Worm (Caenorhabditis elegans): ENCODE results near the gene F56D5.3.

Gene F56D5.3

DNA sequence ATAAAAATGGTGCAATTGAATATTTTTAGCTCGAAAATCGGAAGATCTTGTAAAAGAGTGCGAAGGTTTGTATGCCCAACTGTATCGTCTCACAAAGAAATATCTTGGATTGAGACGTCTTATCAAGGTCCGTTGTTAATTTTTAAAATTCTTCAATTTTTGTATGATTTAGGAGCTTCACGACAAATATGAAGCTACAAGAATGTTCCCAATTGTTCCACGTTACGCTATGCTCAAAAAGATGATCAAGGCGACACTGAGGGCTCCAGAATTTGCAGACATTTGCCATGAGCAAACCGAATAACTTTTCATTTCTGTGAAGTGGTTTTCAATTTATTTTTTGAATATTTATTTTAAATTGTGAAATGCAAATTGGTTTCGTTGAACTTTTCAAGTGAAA lies 41.4 kb downstream of the F56D5.3 start (continued):
- TF ChIP-seq T20F7.1 (GFP tag; optimal IDR thresholded peaks at IDR 0.05) (peak; percentile 69), madf-9 (GFP tag; conservative IDR thresholded peaks at IDR 0.05) (no peak; the same call in 1 of the 2 replicates), unc-62 (GFP tag; optimal IDR thresholded peaks at IDR 0.05 in 1 of 2) (peak in 1 of 2 experiments; percentile 96), unc-62 (tag; optimal IDR thresholded peaks at IDR 0.05) (no peak), Y48G9A.11 (GFP tag; IDR thresholded peaks at IDR 0.05) (0 out of 2 replicates have a peak, but pooled peaks have one; percentile 63), zfp-3 (GFP tag; conservative IDR thresholded peaks at IDR 0.05) (peak; percentile 96)

ce11 chrIV:9440880-9441336 lies 43.5 kb downstream of the F56D5.3 start, which contains the start of gene idh-1:
Gene idh-1, minus strand, starts transcription at chrIV:9441107.
- TF ChIP-seq ceh-44 (GFP tag; IDR thresholded peaks at IDR 0.05): no peak
- no peak for TF ChIP-seq ZK546.5 (tag; optimal IDR thresholded peaks at IDR 0.05)
- TF ChIP-seq egl-27 (tag; optimal IDR thresholded peaks at IDR 0.05): no peak
- no peak for TF ChIP-seq R02D3.7 (tag; optimal IDR thresholded peaks at IDR 0.05)
- TF ChIP-seq pqm-1 (tag; optimal IDR thresholded peaks at IDR 0.05): no peak
- no peak for TF ChIP-seq lin-39 (tag; optimal IDR thresholded peaks at IDR 0.05)
- peak; percentile 46; the same call in 1 of the 2 replicates for TF ChIP-seq snpc-1.2 (GFP tag; IDR thresholded peaks at IDR 0.05)
- no peak for TF ChIP-seq dmd-8 (GFP tag; IDR thresholded peaks at IDR 0.05)
- peak; percentile 57 for TF ChIP-seq lin-38 (GFP tag; IDR thresholded peaks at IDR 0.05)
- no peak for TF ChIP-seq zag-1 (tag; optimal IDR thresholded peaks at IDR 0.05)
- TF ChIP-seq F44E2.7 (GFP tag; IDR thresholded peaks at IDR 0.05): no peak
- TF ChIP-seq zfp-3 (GFP tag; conservative IDR thresholded peaks at IDR 0.05): no peak
- no peak for TF ChIP-seq ces-1 (GFP tag; optimal IDR thresholded peaks at IDR 0.05)
- TF ChIP-seq saeg-2 (GFP tag; IDR thresholded peaks at IDR 0.05): no peak
- no peak for TF ChIP-seq ztf-7 (tag; optimal IDR thresholded peaks at IDR 0.05)
- no peak for TF ChIP-seq D1046.2 (GFP tag; IDR thresholded peaks at IDR 0.05)
- no peak for TF ChIP-seq daf-8 (GFP tag; IDR thresholded peaks at IDR 0.05)
- peak; percentile 36; the same call in 1 of the 2 replicates for TF ChIP-seq lin-29 (GFP tag; IDR thresholded peaks at IDR 0.05)
- TF ChIP-seq unc-39 (tag; optimal IDR thresholded peaks at IDR 0.05): no peak
- TF ChIP-seq mes-2 (tag; optimal IDR thresholded peaks at IDR 0.05; ENCODE audit: poor library complexity, severe bottlenecking): no peak
- no peak for TF ChIP-seq mxl-2 (GFP tag; conservative IDR thresholded peaks at IDR 0.05)
- no peak for TF ChIP-seq daf-16 (GFP tag; optimal IDR thresholded peaks at IDR 0.05)
- TF ChIP-seq daf-16 (tag; optimal IDR thresholded peaks at IDR 0.05): peak; percentile 8
- TF ChIP-seq ZK337.2 (GFP tag; IDR thresholded peaks at IDR 0.05): no peak
- no peak for TF ChIP-seq Y48G9A.11 (GFP tag; IDR thresholded peaks at IDR 0.05)
- no peak for TF ChIP-seq ceh-62 (tag; optimal IDR thresholded peaks at IDR 0.05)
- TF ChIP-seq hif-1 (tag; optimal IDR thresholded peaks at IDR 0.05): peak in 1 of 2 experiments; percentile 20
- TF ChIP-seq arid-1 (GFP tag; conservative IDR thresholded peaks at IDR 0.05): no peak
- TF ChIP-seq zfp-2 (tag; optimal IDR thresholded peaks at IDR 0.05): no peak
- 0 out of 2 replicates have a peak, but pooled peaks have one; percentile 19 for TF ChIP-seq nhr-42 (GFP tag; IDR thresholded peaks at IDR 0.05)
- peak; percentile 6 for TF ChIP-seq mxl-3 (GFP tag; optimal IDR thresholded peaks at IDR 0.05)
- TF ChIP-seq zip-2 (tag; optimal IDR thresholded peaks at IDR 0.05): no peak
- no peak for TF ChIP-seq lin-15B (tag; optimal IDR thresholded peaks at IDR 0.05)
- TF ChIP-seq F37D6.2 (tag; optimal IDR thresholded peaks at IDR 0.05): no peak
- TF ChIP-seq cey-2 (tag; optimal IDR thresholded peaks at IDR 0.05; ENCODE audit: borderline replicate concordance, insufficient read depth): no peak
- TF ChIP-seq set-16 (GFP tag; IDR thresholded peaks at IDR 0.05): no peak
- no peak for TF ChIP-seq sdz-12 (GFP tag; optimal IDR thresholded peaks at IDR 0.05)
- TF ChIP-seq nhr-41 (GFP tag; IDR thresholded peaks at IDR 0.05): no peak
- TF ChIP-seq ceh-82 (tag; optimal IDR thresholded peaks at IDR 0.05): no peak
- no peak for TF ChIP-seq Y75B8A.6 (GFP tag; IDR thresholded peaks at IDR 0.05)
- TF ChIP-seq hmg-1.1 (GFP tag; IDR thresholded peaks at IDR 0.05): no peak; the same call in 1 of the 2 replicates
- no peak for TF ChIP-seq ztf-11 (tag; optimal IDR thresholded peaks at IDR 0.05)
- no peak for TF ChIP-seq daf-12 (tag; optimal IDR thresholded peaks at IDR 0.05)
- no peak for TF ChIP-seq nhr-111 (GFP tag; optimal IDR thresholded peaks at IDR 0.05)
- TF ChIP-seq dmd-6 (GFP tag; IDR thresholded peaks at IDR 0.05): peak; percentile 32; the same call in 1 of the 2 replicates
- no peak for TF ChIP-seq lsy-2 (tag; optimal IDR thresholded peaks at IDR 0.05)
